Fruit fly (Drosophila melanogaster) whole organism, embryonic: ENCODE measurements around the gene CG5781.

Experiments
- CG11456 ChIP-seq: fragments of 200-800 bp; sonication (Bioruptor generic); IDR thresholded peaks from 3 replicates; pipeline ENCODE4 v1.3.6; 2022; ENCODE audit warnings: missing biosample characterization, missing genetic modification characterization
- CG15696 ChIP-seq: fragments of 200-800 bp; sonication (Bioruptor generic); optimal IDR thresholded peaks from 2 replicates; lab custom pipeline; 2019; ENCODE audit warnings: missing biosample characterization, mild to moderate bottlenecking, missing genetic modification characterization, moderate library complexity
- CG4707 ChIP-seq: fragments of 200-800 bp; sonication (Bioruptor generic); optimal IDR thresholded peaks from 2 replicates; lab custom pipeline; 2018; ENCODE audit warnings: missing biosample characterization, mild to moderate bottlenecking, missing genetic modification characterization, moderate library complexity
- CG7271 ChIP-seq: fragments of 200-800 bp; sonication (Bioruptor generic); optimal IDR thresholded peaks from 2 replicates; lab custom pipeline; 2018; ENCODE audit warnings: missing biosample characterization, mild to moderate bottlenecking, missing genetic modification characterization, moderate library complexity
- Gug ChIP-seq: fragments of 200-800 bp; sonication (Bioruptor generic); IDR thresholded peaks from 4 replicates; pipeline ENCODE4 v1.3.6; 2022; ENCODE audit warnings: missing biosample characterization, missing genetic modification characterization
- Lhr ChIP-seq: fragments of 200-800 bp; sonication (Bioruptor generic); optimal IDR thresholded peaks from 3 replicates; lab custom pipeline; 2017; ENCODE audit warnings: mild to moderate bottlenecking, missing biosample characterization, missing genetic modification reagents, missing genetic modification characterization
- danr ChIP-seq: fragments of 200-800 bp; sonication (Bioruptor generic); IDR thresholded peaks from 2 replicates; pipeline ENCODE4 v1.3.6; 2022; ENCODE audit warnings: missing biosample characterization, missing genetic modification characterization
- seq ChIP-seq: fragments of 200-800 bp; sonication (Bioruptor generic); IDR thresholded peaks from 2 replicates; pipeline ENCODE4 v1.3.6; 2022; ENCODE audit warnings: missing biosample characterization, missing genetic modification characterization

DNA sequence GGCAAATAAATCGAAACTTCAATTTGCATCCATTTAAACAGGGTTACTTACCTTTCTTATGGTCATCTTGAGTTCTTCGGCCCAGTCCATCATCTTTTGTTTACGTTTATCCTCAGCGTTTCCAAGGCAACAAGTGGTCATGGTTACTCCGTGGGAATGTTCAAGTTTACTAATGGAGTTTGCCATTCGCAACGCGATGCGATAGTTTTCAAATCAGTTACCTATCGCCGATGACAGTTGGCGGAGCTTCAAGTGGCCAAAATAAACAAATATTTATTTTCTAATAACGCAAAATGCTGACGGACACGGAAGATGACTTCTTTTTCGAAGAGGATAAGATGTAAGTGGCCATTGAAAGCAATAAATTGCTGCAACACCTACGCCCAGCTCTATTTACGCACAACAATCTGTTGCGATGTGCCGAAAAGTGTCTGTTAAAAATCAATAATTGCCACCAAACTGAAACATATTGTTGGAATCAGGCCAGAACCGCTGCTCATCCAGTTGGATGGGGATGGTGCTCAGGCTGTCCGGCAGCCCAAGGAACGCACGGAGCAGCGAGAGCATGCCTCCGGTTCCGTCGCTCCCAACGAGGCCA, 2.2 kb downstream of the CG5781 start, which contains the start of the genes IFT43 and PICK1:
- TF ChIP-seq danr (GFP tag; lab: Robert Waterston, UW), result no peak
- TF ChIP-seq CG15696 (tag; lab: Kevin White, UChicago), result no peak
- no peak for TF ChIP-seq CG11456 (GFP tag; lab: Robert Waterston, UW)
- no peak for TF ChIP-seq seq (GFP tag; lab: Robert Waterston, UW)
- no peak for TF ChIP-seq Gug (GFP tag; lab: Robert Waterston, UW)
- TF ChIP-seq Lhr (GFP tag; lab: Kevin White, UChicago), result peak; percentile 2
- no peak for TF ChIP-seq CG4707
- no peak for TF ChIP-seq CG7271 (tag; lab: Kevin White, UChicago)
